7 worm cellular contexts compared by ENCODE assay signal in genomic region chrV:6101243-6101898, ce11.
TF ChIP-seq lines count a peak whose summit lies in the region.

No protein-coding gene starts in this region.

TF ChIP-seq in whole organism, L1 larva, 84 proteins besides CTCF, POLR2A, EP300 and RAD21:
- TF ChIP-seq dpl-1 (GFP tag; optimal IDR thresholded peaks at IDR 0.05; lab: Kevin White, UChicago), result peak in 2 of 3 experiments; percentile 20 to 63
- peak in 1 of 2 experiments; percentile 80 for TF ChIP-seq lsy-2 (tag; optimal IDR thresholded peaks at IDR 0.05; lab: Kevin White, UChicago)
- peak; percentile 18 to 33 for TF ChIP-seq lin-35 (GFP tag; optimal IDR thresholded peaks at IDR 0.05; lab: Kevin White, UChicago)
- peak; percentile 60 for TF ChIP-seq elt-2 (tag; optimal IDR thresholded peaks at IDR 0.05; lab: Kevin White, UChicago)
- peak; percentile 8 to 25 for TF ChIP-seq efl-1 (optimal IDR thresholded peaks at IDR 0.05; lab: Kevin White, UChicago)
- TF ChIP-seq efl-1 (GFP tag; optimal IDR thresholded peaks at IDR 0.05 in 1 of 2; lab: Kevin White, UChicago), result peak; percentile 54 to 80
- peak in 1 of 6 experiments; percentile 4 for TF ChIP-seq elt-3 (tag; optimal IDR thresholded peaks at IDR 0.05; lab: Kevin White, UChicago)
- no peak for TF ChIP-seq ceh-8 (GFP tag; optimal IDR thresholded peaks at IDR 0.05; lab: Kevin White, UChicago)
- no peak for TF ChIP-seq ets-5 (GFP tag; IDR thresholded peaks at IDR 0.05; lab: Robert Waterston, UW)

TF ChIP-seq in whole organism, L2 larva, 48 proteins besides CTCF, POLR2A, EP300 and RAD21:
- TF ChIP-seq nhr-25 (tag; optimal IDR thresholded peaks at IDR 0.05; lab: Kevin White, UChicago) (no peak), nhr-12 (tag; optimal IDR thresholded peaks at IDR 0.05; lab: Kevin White, UChicago) (no peak), alr-1 (tag; optimal IDR thresholded peaks at IDR 0.05; lab: Kevin White, UChicago) (no peak), ceh-16 (tag; optimal IDR thresholded peaks at IDR 0.05; lab: Kevin White, UChicago) (no peak), lsy-2 (tag; optimal IDR thresholded peaks at IDR 0.05; lab: Kevin White, UChicago) (peak in 1 of 2 experiments; percentile 39), nhr-237 (tag; optimal IDR thresholded peaks at IDR 0.05; lab: Kevin White, UChicago) (no peak), fos-1 (tag; optimal IDR thresholded peaks at IDR 0.05; lab: Kevin White, UChicago) (peak; percentile 43)
TF ChIP-seq in whole organism, L2 larva: peak in this region for 2.

TF ChIP-seq in whole organism, L3 larva, 47 proteins besides CTCF, POLR2A, EP300 and RAD21:
- no peak for TF ChIP-seq ceh-9 (tag; optimal IDR thresholded peaks at IDR 0.05; lab: Kevin White, UChicago)
- TF ChIP-seq zag-1 (tag; optimal IDR thresholded peaks at IDR 0.05; lab: Kevin White, UChicago), result no peak
- no peak for TF ChIP-seq lin-39 (tag; optimal IDR thresholded peaks at IDR 0.05; lab: Kevin White, UChicago)
- TF ChIP-seq pha-4 (tag; optimal IDR thresholded peaks at IDR 0.05; lab: Kevin White, UChicago), result peak; percentile 80
- peak; percentile 70 for TF ChIP-seq elt-2 (tag; optimal IDR thresholded peaks at IDR 0.05; lab: Kevin White, UChicago)
- no peak for TF ChIP-seq jun-1 (tag; optimal IDR thresholded peaks at IDR 0.05; lab: Kevin White, UChicago)
- peak; percentile 21 for TF ChIP-seq nfya-1 (tag; optimal IDR thresholded peaks at IDR 0.05; lab: Kevin White, UChicago; ENCODE audit: insufficient read depth)
- peak; percentile 2 for TF ChIP-seq nhr-23 (tag; optimal IDR thresholded peaks at IDR 0.05; lab: Kevin White, UChicago)
- no peak for TF ChIP-seq elt-1 (tag; optimal IDR thresholded peaks at IDR 0.05; lab: Kevin White, UChicago)
- peak; percentile 23 for TF ChIP-seq egl-5 (tag; optimal IDR thresholded peaks at IDR 0.05; lab: Kevin White, UChicago)

TF ChIP-seq in whole organism, L4 larva, 104 proteins besides CTCF, POLR2A, EP300 and RAD21:
- TF ChIP-seq unc-130 (GFP tag; optimal IDR thresholded peaks at IDR 0.05; lab: Kevin White, UChicago) (no peak), unc-62 (GFP tag; optimal IDR thresholded peaks at IDR 0.05 in 1 of 2; lab: Kevin White, UChicago) (peak in 1 of 2 experiments; percentile 49), unc-62 (tag; optimal IDR thresholded peaks at IDR 0.05; lab: Kevin White, UChicago) (no peak), F10B5.3 (tag; optimal IDR thresholded peaks at IDR 0.05; lab: Kevin White, UChicago) (no peak), dve-1 (tag; optimal IDR thresholded peaks at IDR 0.05; lab: Kevin White, UChicago; ENCODE audit: insufficient read depth) (peak; percentile 43), nhr-28 (tag; optimal IDR thresholded peaks at IDR 0.05; lab: Kevin White, UChicago) (peak; percentile 17), pqm-1 (tag; optimal IDR thresholded peaks at IDR 0.05; lab: Kevin White, UChicago) (peak; percentile 39), rbr-2 (tag; optimal IDR thresholded peaks at IDR 0.05; lab: Kevin White, UChicago) (no peak), daf-16 (GFP tag; optimal IDR thresholded peaks at IDR 0.05; lab: Kevin White, UChicago) (no peak), daf-16 (tag; optimal IDR thresholded peaks at IDR 0.05; lab: Kevin White, UChicago) (peak; percentile 74), egl-43 (GFP tag; IDR thresholded peaks at IDR 0.05; lab: Robert Waterston, UW) (no peak)

TF ChIP-seq in whole organism, late embryonic, 69 proteins besides CTCF, POLR2A, EP300 and RAD21:
- no peak for TF ChIP-seq rnt-1 (tag; optimal IDR thresholded peaks at IDR 0.05; lab: Kevin White, UChicago)
- no peak for TF ChIP-seq T23F11.4 (GFP tag; optimal IDR thresholded peaks at IDR 0.05; lab: Kevin White, UChicago)
- no peak for TF ChIP-seq pag-3 (tag; optimal IDR thresholded peaks at IDR 0.05; lab: Kevin White, UChicago; ENCODE audit: borderline replicate concordance)
- TF ChIP-seq eyg-1 (tag; optimal IDR thresholded peaks at IDR 0.05; lab: Kevin White, UChicago), result no peak
- peak; percentile 10 for TF ChIP-seq pax-1 (tag; optimal IDR thresholded peaks at IDR 0.05; lab: Kevin White, UChicago)
- no peak for TF ChIP-seq ceh-6 (GFP tag; optimal IDR thresholded peaks at IDR 0.05; lab: Kevin White, UChicago)
- TF ChIP-seq ets-4 (tag; optimal IDR thresholded peaks at IDR 0.05; lab: Kevin White, UChicago), result no peak

TF ChIP-seq in whole organism, mixed stage, embryonic, 35 proteins besides CTCF, POLR2A, EP300 and RAD21:
- peak; percentile 23 for TF ChIP-seq pha-4 (tag; optimal IDR thresholded peaks at IDR 0.05; lab: Kevin White, UChicago)
- TF ChIP-seq ham-2 (GFP tag; optimal IDR thresholded peaks at IDR 0.05; lab: Kevin White, UChicago), result no peak

TF ChIP-seq in whole organism, young adult, 124 proteins besides CTCF, POLR2A, EP300 and RAD21:
- TF ChIP-seq madf-8 (GFP tag; conservative IDR thresholded peaks at IDR 0.05; lab: Robert Waterston, UW), result peak; percentile 29; the same call in 1 of the 2 replicates
- no peak for TF ChIP-seq Y79H2A.3 (GFP tag; conservative IDR thresholded peaks at IDR 0.05; lab: Robert Waterston, UW)
- peak; percentile 54 for TF ChIP-seq dpl-1 (GFP tag; optimal IDR thresholded peaks at IDR 0.05; lab: Kevin White, UChicago)
- TF ChIP-seq tlf-1 (GFP tag; optimal IDR thresholded peaks at IDR 0.05; lab: Kevin White, UChicago), result no peak
- TF ChIP-seq hlh-26 (GFP tag; conservative IDR thresholded peaks at IDR 0.05; lab: Robert Waterston, UW), result no peak
- TF ChIP-seq ceh-91 (GFP tag; IDR thresholded peaks at IDR 0.05; lab: Robert Waterston, UW), result 0 out of 2 replicates have a peak, but pooled peaks have one; percentile 18
- TF ChIP-seq efl-1 (GFP tag; optimal IDR thresholded peaks at IDR 0.05; lab: Kevin White, UChicago), result peak; percentile 89
- TF ChIP-seq xnd-1 (tag; optimal IDR thresholded peaks at IDR 0.05; lab: Kevin White, UChicago), result no peak
- TF ChIP-seq lsl-1 (GFP tag; optimal IDR thresholded peaks at IDR 0.05; lab: Kevin White, UChicago), result peak; percentile 57
- TF ChIP-seq T26A5.8 (tag; optimal IDR thresholded peaks at IDR 0.05; lab: Kevin White, UChicago), result no peak
- 0 out of 2 replicates have a peak, but pooled peaks have one; percentile 19 for TF ChIP-seq F33H1.4 (GFP tag; IDR thresholded peaks at IDR 0.05; lab: Robert Waterston, UW)
- TF ChIP-seq madf-6 (GFP tag; IDR thresholded peaks at IDR 0.05; lab: Robert Waterston, UW), result peak; percentile 48; the same call in 1 of the 2 replicates
- TF ChIP-seq zfh-2 (GFP tag; conservative IDR thresholded peaks at IDR 0.05; lab: Robert Waterston, UW), result no peak
- peak; percentile 19 for TF ChIP-seq lin-54 (GFP tag; optimal IDR thresholded peaks at IDR 0.05; lab: Kevin White, UChicago)
- no peak for TF ChIP-seq madf-3 (GFP tag; IDR thresholded peaks at IDR 0.05; lab: Robert Waterston, UW)
- TF ChIP-seq D2030.7 (GFP tag; IDR thresholded peaks at IDR 0.05; lab: Robert Waterston, UW), result peak; percentile 39; the same call in 1 of the 2 replicates
